Worm (Caenorhabditis elegans) whole organism, L4/young adult: ENCODE results near the gene cdh-10.
A peak's percentile ranks its signal among the peaks of the same experiment; 100 is the strongest.

Source experiments
- W03F9.2 ChIP-seq: fragments of 150-350 bp; optimal IDR thresholded peaks from 2 replicates; lab custom pipeline; 2014; ENCODE audit warnings: missing biosample characterization, missing genetic modification characterization
- dao-5 ChIP-seq: sonication (generic microtip); optimal IDR thresholded peaks from 2 replicates; lab custom pipeline; 2016; ENCODE audit warnings: missing genotype, missing genetic modification characterization, moderate library complexity, missing compliant biosample characterization
- him-1 ChIP-seq: sonication (generic microtip); optimal IDR thresholded peaks from 2 replicates; lab custom pipeline; 2016; ENCODE audit warnings: missing genotype, missing genetic modification reagents, missing genetic modification characterization, missing compliant biosample characterization

The cdh-10 gene

ce11 chrIV:2391809-2392208 lies 71.4 kb downstream of the cdh-10 start:
- TF ChIP-seq W03F9.2 (tag; lab: Kevin White, UChicago), result no peak

ce11 chrIV:2390804-2391203 lies 72.4 kb downstream of the cdh-10 start, which contains the start of gene eri-5:
Gene eri-5, plus strand, starts transcription at chrIV:2390821.
- TF ChIP-seq W03F9.2 (tag; lab: Kevin White, UChicago) (no peak), him-1 (no peak), dao-5 (no peak)

- no peak for TF ChIP-seq him-1
- TF ChIP-seq dao-5, result no peak
- no peak for TF ChIP-seq W03F9.2 (tag; lab: Kevin White, UChicago)
These were observed 72.9 kb downstream of the cdh-10 start for ce11 chrIV:2390251-2390672.

- TF ChIP-seq W03F9.2 (tag; lab: Kevin White, UChicago) (no peak), dao-5 (no peak), him-1 (no peak)
These were observed 73.4 kb downstream of the cdh-10 start for ce11 chrIV:2389745-2390144.

ce11 chrIV:2388949-2389495 lies 74.1 kb downstream of the cdh-10 start, which contains the start of gene trap-3:
Gene trap-3, plus strand, starts transcription at chrIV:2389445.
- TF ChIP-seq W03F9.2 (tag; lab: Kevin White, UChicago) (peak; percentile 93), him-1 (peak; percentile 58), dao-5 (peak; percentile 63)

- TF ChIP-seq W03F9.2 (tag; lab: Kevin White, UChicago), result peak; percentile 8
- no peak for TF ChIP-seq him-1
- no peak for TF ChIP-seq dao-5
These were observed 75.0 kb downstream of the cdh-10 start, which contains the start of gene sec-61.B for ce11 chrIV:2387970-2388705. Gene sec-61.B, minus strand, starts transcription at chrIV:2388675.
